Fruit fly (Drosophila melanogaster): Measurements from ENCODE around the gene CG4045.

CG4045 gene

dm6 chrX:2036800-2037488 lies 38.8 kb downstream of the CG4045 start (continued):
- TF ChIP-seq CG3919 (GFP tag; optimal IDR thresholded peaks at IDR 0.05): peak; percentile 29
- no peak for TF ChIP-seq CG1621 (tag; optimal IDR thresholded peaks at IDR 0.05)
- TF ChIP-seq Eip78C (GFP tag): peak; percentile 81
- TF ChIP-seq CG34406 (GFP tag; optimal IDR thresholded peaks at IDR 0.05): peak; percentile 3
- TF ChIP-seq Sox14 (GFP tag; optimal IDR thresholded peaks at IDR 0.05): peak; percentile 28
- TF ChIP-seq fkh (GFP tag; optimal IDR thresholded peaks at IDR 0.05): no peak
- TF ChIP-seq CG15336 (GFP tag; IDR thresholded peaks at IDR 0.05): peak; percentile 24; the same call in 1 of the 2 replicates
- no peak for TF ChIP-seq Ets96B (tag; optimal IDR thresholded peaks at IDR 0.05)
- no peak for TF ChIP-seq CG9139 (GFP tag; optimal IDR thresholded peaks at IDR 0.05)
- no peak for TF ChIP-seq eg (GFP tag; IDR thresholded peaks at IDR 0.05)
- TF ChIP-seq Met (GFP tag; optimal IDR thresholded peaks at IDR 0.05): peak; percentile 53
- TF ChIP-seq Sox15 (GFP tag; optimal IDR thresholded peaks at IDR 0.05): no peak
- peak; percentile 18 for TF ChIP-seq Sox102F (GFP tag; optimal IDR thresholded peaks at IDR 0.05)
- no peak for TF ChIP-seq CG8632 (GFP tag; optimal IDR thresholded peaks at IDR 0.05)
- TF ChIP-seq Gug (GFP tag; IDR thresholded peaks at IDR 0.05): no peak
- no peak for TF ChIP-seq net (GFP tag; optimal IDR thresholded peaks at IDR 0.05)
- no peak for TF ChIP-seq CG6792 (GFP tag; optimal IDR thresholded peaks at IDR 0.05)
- peak; percentile 61 for TF ChIP-seq esn (GFP tag; optimal IDR thresholded peaks at IDR 0.05)
- peak; percentile 40 for TF ChIP-seq topi (GFP tag; optimal IDR thresholded peaks at IDR 0.05)
- TF ChIP-seq CG10631 (GFP tag; optimal IDR thresholded peaks at IDR 0.05): no peak
- TF ChIP-seq CG6808 (GFP tag; optimal IDR thresholded peaks at IDR 0.05): peak; percentile 15
- TF ChIP-seq CG31627 (GFP tag; optimal IDR thresholded peaks at IDR 0.05): peak; percentile 44
- no peak for TF ChIP-seq salr (GFP tag; optimal IDR thresholded peaks at IDR 0.05)
- TF ChIP-seq dsx (GFP tag; optimal IDR thresholded peaks at IDR 0.05; ENCODE audit: poor library complexity, severe bottlenecking): no peak
- TF ChIP-seq Hr39 (GFP tag; optimal IDR thresholded peaks at IDR 0.05): peak; percentile 28

- TF ChIP-seq topi (GFP tag; optimal IDR thresholded peaks at IDR 0.05): no peak
- TF ChIP-seq acj6 (GFP tag; optimal IDR thresholded peaks at IDR 0.05): no peak
- TF ChIP-seq ss (GFP tag; optimal IDR thresholded peaks at IDR 0.05): peak in 1 of 2 experiments; percentile 20
- no peak for TF ChIP-seq Sox14 (GFP tag; optimal IDR thresholded peaks at IDR 0.05)
- TF ChIP-seq svp (GFP tag): no peak
- TF ChIP-seq Smox (GFP tag; optimal IDR thresholded peaks at IDR 0.05): no peak
- TF ChIP-seq dsx (GFP tag; optimal IDR thresholded peaks at IDR 0.05; ENCODE audit: poor library complexity, severe bottlenecking): no peak
- TF ChIP-seq CG6163 (GFP tag; IDR thresholded peaks at IDR 0.05): peak; percentile 37; the same call in 1 of the 3 replicates
- peak; percentile 40; the same call in 1 of the 3 replicates for TF ChIP-seq eg (GFP tag; IDR thresholded peaks at IDR 0.05)
- TF ChIP-seq Eip78C (GFP tag): peak; percentile 7
- no peak for TF ChIP-seq CG3919 (GFP tag; optimal IDR thresholded peaks at IDR 0.05)
- TF ChIP-seq CG9139 (GFP tag; optimal IDR thresholded peaks at IDR 0.05): peak; percentile 13
- no peak for TF ChIP-seq salr (GFP tag; optimal IDR thresholded peaks at IDR 0.05)
- TF ChIP-seq net (GFP tag; optimal IDR thresholded peaks at IDR 0.05): peak; percentile 22
- TF ChIP-seq CG6854 (GFP tag; optimal IDR thresholded peaks at IDR 0.05): peak; percentile 53
These were observed 39.3 kb downstream of the CG4045 start for dm6 chrX:2036383-2036782.

- TF ChIP-seq CG6163 (GFP tag; IDR thresholded peaks at IDR 0.05): no peak
- no peak for TF ChIP-seq CG8319 (GFP tag; optimal IDR thresholded peaks at IDR 0.05)
- TF ChIP-seq CG34406 (GFP tag; optimal IDR thresholded peaks at IDR 0.05): no peak
- no peak for TF ChIP-seq CG9139 (GFP tag; optimal IDR thresholded peaks at IDR 0.05)
- no peak for TF ChIP-seq Met (GFP tag; optimal IDR thresholded peaks at IDR 0.05)
- no peak for TF ChIP-seq Ets96B (tag; optimal IDR thresholded peaks at IDR 0.05)
- TF ChIP-seq CG15336 (GFP tag; IDR thresholded peaks at IDR 0.05): 0 out of 2 replicates have a peak, but pooled peaks have one; percentile 10
- no peak for TF ChIP-seq net (GFP tag; optimal IDR thresholded peaks at IDR 0.05)
- no peak for TF ChIP-seq topi (GFP tag; optimal IDR thresholded peaks at IDR 0.05)
- TF ChIP-seq CG10631 (GFP tag; optimal IDR thresholded peaks at IDR 0.05): no peak
- no peak for TF ChIP-seq dsx (GFP tag; optimal IDR thresholded peaks at IDR 0.05; ENCODE audit: poor library complexity, severe bottlenecking)
- TF ChIP-seq lz (GFP tag; optimal IDR thresholded peaks at IDR 0.05): no peak
- no peak for TF ChIP-seq fd85E (GFP tag; optimal IDR thresholded peaks at IDR 0.05)
- no peak for TF ChIP-seq salr (GFP tag; optimal IDR thresholded peaks at IDR 0.05)
- no peak for TF ChIP-seq Sox14 (GFP tag; optimal IDR thresholded peaks at IDR 0.05)
- peak; percentile 66 for TF ChIP-seq svp (GFP tag)
- no peak for TF ChIP-seq CG6854 (GFP tag; optimal IDR thresholded peaks at IDR 0.05)
- no peak for TF ChIP-seq CG6808 (GFP tag; optimal IDR thresholded peaks at IDR 0.05)
- TF ChIP-seq Gug (GFP tag; IDR thresholded peaks at IDR 0.05): no peak
- TF ChIP-seq Eip75B (GFP tag; optimal IDR thresholded peaks at IDR 0.05): no peak
- peak; percentile 87 for TF ChIP-seq vri (GFP tag; optimal IDR thresholded peaks at IDR 0.05)
- no peak for TF ChIP-seq spab (GFP tag; optimal IDR thresholded peaks at IDR 0.05)
- no peak for TF ChIP-seq CG6276 (GFP tag; optimal IDR thresholded peaks at IDR 0.05)
- no peak for TF ChIP-seq Sox15 (GFP tag; optimal IDR thresholded peaks at IDR 0.05)
- TF ChIP-seq Blimp-1 (GFP tag; optimal IDR thresholded peaks at IDR 0.05): no peak
- TF ChIP-seq CG11902 (GFP tag; optimal IDR thresholded peaks at IDR 0.05): no peak
- no peak for TF ChIP-seq eg (GFP tag; IDR thresholded peaks at IDR 0.05)
- no peak for TF ChIP-seq CG4318 (GFP tag; optimal IDR thresholded peaks at IDR 0.05)
- no peak for TF ChIP-seq Hr39 (GFP tag; optimal IDR thresholded peaks at IDR 0.05)
- peak; percentile 37 for TF ChIP-seq Eip78C (GFP tag)
- TF ChIP-seq fkh (GFP tag; optimal IDR thresholded peaks at IDR 0.05): peak; percentile 45
These were observed 42.8 kb downstream of the CG4045 start for dm6 chrX:2032821-2033436.

All from whole organism, prepupa.